Worm (Caenorhabditis elegans) whole organism, L1 larva: ENCODE measurements around the gene faah-1.

Experiments used
- aha-1 ChIP-seq: fragments of 150-350 bp; optimal IDR thresholded peaks from 2 replicates; lab custom pipeline; 2014; ENCODE audit warnings: missing biosample characterization, missing genetic modification characterization
- ama-1 ChIP-seq: fragments of 150-350 bp; optimal IDR thresholded peaks from 2 replicates; lab custom pipeline; 2014
- egl-27 ChIP-seq, 2 experiments: fragments of 150-350 bp in 1 of 2; sonication (generic microtip); optimal IDR thresholded peaks; 3 replicates each; lab custom pipeline; 2017 to 2018; ENCODE audit warnings: missing biosample characterization in 2 of 2, missing genetic modification characterization in 2 of 2, missing genetic modification reagents in 2 of 2
- nhr-11 ChIP-seq: fragments of 150-350 bp; optimal IDR thresholded peaks from 2 replicates; lab custom pipeline; 2014; ENCODE audit warnings: missing biosample characterization, missing genetic modification characterization
- nhr-12 ChIP-seq: sonication (generic microtip); optimal IDR thresholded peaks from 2 replicates; lab custom pipeline; 2017; ENCODE audit warnings: missing biosample characterization, missing genetic modification characterization
- nhr-19 ChIP-seq: fragments of 200-800 bp; sonication (Bioruptor generic); conservative IDR thresholded peaks from 2 replicates; pipeline ENCODE4 v1.3.6; 2022; ENCODE audit warnings: missing genetic modification characterization, missing compliant biosample characterization
- nhr-71 ChIP-seq: sonication (generic microtip); optimal IDR thresholded peaks from 2 replicates; lab custom pipeline; 2016; ENCODE audit warnings: mild to moderate bottlenecking, missing genetic modification characterization, moderate library complexity, missing compliant biosample characterization
- nhr-76 ChIP-seq: sonication (generic microtip); optimal IDR thresholded peaks from 2 replicates; lab custom pipeline; 2017; ENCODE audit warnings: missing biosample characterization, missing genetic modification characterization
- snpc-4 ChIP-seq: fragments of 150-350 bp; optimal IDR thresholded peaks from 2 replicates; lab custom pipeline; 2014; ENCODE audit warnings: missing biosample characterization, missing genetic modification characterization
- sup-37 ChIP-seq: fragments of 200-800 bp; sonication (Bioruptor generic); optimal IDR thresholded peaks from 2 replicates; lab custom pipeline; 2018; ENCODE audit warnings: mild to moderate bottlenecking, missing genetic modification characterization, missing compliant biosample characterization
- unc-62 ChIP-seq: fragments of 150-350 bp; optimal IDR thresholded peaks from 2 replicates; lab custom pipeline; 2014; ENCODE audit warnings: missing biosample characterization, missing genetic modification reagents, missing genetic modification characterization

DNA sequence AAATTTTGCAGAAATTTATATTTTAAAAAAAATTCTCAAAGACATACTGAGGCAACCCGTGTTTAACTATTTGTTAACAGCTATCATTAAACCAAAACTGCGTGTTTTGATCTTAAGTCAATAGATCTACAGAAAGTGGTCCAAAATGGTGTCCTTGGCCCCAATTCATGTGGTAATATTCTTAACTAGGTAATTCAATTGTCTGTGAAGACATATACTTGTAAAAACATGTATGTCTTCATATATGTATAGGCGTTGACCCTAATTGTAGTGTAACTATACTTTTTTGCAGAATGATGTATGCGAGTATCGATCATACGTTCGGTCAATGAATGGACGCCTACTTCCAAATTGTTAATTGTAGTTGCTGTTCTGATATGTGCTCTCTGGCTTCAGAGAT lies 10.5 kb downstream of the faah-1 start, which contains the start of gene C07G1.15:
- TF ChIP-seq nhr-11 (tag; lab: Kevin White, UChicago): no peak
- TF ChIP-seq nhr-19 (GFP tag; lab: Robert Waterston, UW): no peak
- no peak for TF ChIP-seq nhr-71
- TF ChIP-seq unc-62 (GFP tag; lab: Kevin White, UChicago): no peak
- TF ChIP-seq egl-27 (tag; optimal IDR thresholded peaks at IDR 0.05; lab: Kevin White, UChicago): no peak
- no peak for TF ChIP-seq sup-37 (GFP tag; lab: Kevin White, UChicago)
- TF ChIP-seq nhr-76 (tag; lab: Kevin White, UChicago): no peak
- no peak for TF ChIP-seq nhr-12
- no peak for TF ChIP-seq ama-1 (lab: Kevin White, UChicago)
- TF ChIP-seq snpc-4 (tag; lab: Kevin White, UChicago): no peak
- no peak for TF ChIP-seq aha-1 (tag; lab: Kevin White, UChicago)
